Worm (Caenorhabditis elegans) whole organism, L2 larva: Measurements from ENCODE around the gene ubh-2.

ENCODE experiments used
- C34F6.9 ChIP-seq: fragments of 150-350 bp; optimal IDR thresholded peaks from 2 replicates; lab custom pipeline; 2014; ENCODE audit warnings: missing biosample characterization, missing genetic modification characterization
- F13H6.1 ChIP-seq: sonication (generic microtip); optimal IDR thresholded peaks from 2 replicates; lab custom pipeline; 2016; ENCODE audit warnings: missing genetic modification characterization, missing compliant biosample characterization
- R02D3.7 ChIP-seq: fragments of 150-350 bp; optimal IDR thresholded peaks from 2 replicates; lab custom pipeline; 2014; ENCODE audit warnings: missing biosample characterization, missing genetic modification characterization
- alr-1 ChIP-seq: fragments of 150-350 bp; optimal IDR thresholded peaks from 2 replicates; lab custom pipeline; 2014; ENCODE audit warnings: missing biosample characterization, missing genetic modification characterization
- ama-1 ChIP-seq: fragments of 150-350 bp; optimal IDR thresholded peaks from 2 replicates; lab custom pipeline; 2018; ENCODE audit warnings: inconsistent platforms
- blmp-1 ChIP-seq: sonication (generic microtip); optimal IDR thresholded peaks from 2 replicates; lab custom pipeline; 2017; ENCODE audit warnings: missing genetic modification characterization, mild to moderate bottlenecking, missing compliant biosample characterization, antibody characterized with exemption, moderate library complexity; ENCODE audit not compliant: insufficient read depth
- ceh-16 ChIP-seq: fragments of 150-350 bp; optimal IDR thresholded peaks from 2 replicates; lab custom pipeline; 2014; ENCODE audit warnings: missing biosample characterization, missing genetic modification characterization
- ceh-82 ChIP-seq: fragments of 150-350 bp; optimal IDR thresholded peaks from 2 replicates; lab custom pipeline; 2014; ENCODE audit warnings: missing biosample characterization, missing genetic modification characterization
- crh-2 ChIP-seq: sonication (generic microtip); optimal IDR thresholded peaks from 2 replicates; lab custom pipeline; 2017; ENCODE audit warnings: missing biosample characterization, missing genetic modification characterization
- egl-27 ChIP-seq: sonication (generic microtip); optimal IDR thresholded peaks from 3 replicates; lab custom pipeline; 2017; ENCODE audit warnings: missing biosample characterization, missing genetic modification reagents, missing genetic modification characterization
- elt-1 ChIP-seq: fragments of 150-350 bp; optimal IDR thresholded peaks from 2 replicates; lab custom pipeline; 2014; ENCODE audit warnings: missing biosample characterization, missing genetic modification characterization
- elt-3 ChIP-seq: sonication (generic microtip); optimal IDR thresholded peaks from 2 replicates; lab custom pipeline; 2017; ENCODE audit warnings: missing biosample characterization, missing genetic modification characterization
- fos-1 ChIP-seq: fragments of 150-350 bp; optimal IDR thresholded peaks from 2 replicates; lab custom pipeline; 2014; ENCODE audit warnings: missing biosample characterization, missing genetic modification characterization
- gmeb-1 ChIP-seq: fragments of 150-350 bp; optimal IDR thresholded peaks from 2 replicates; lab custom pipeline; 2014; ENCODE audit warnings: missing biosample characterization, missing genetic modification characterization
- lin-11 ChIP-seq: fragments of 150-350 bp; sonication (generic microtip); optimal IDR thresholded peaks from 2 replicates; lab custom pipeline; 2014; ENCODE audit warnings: missing biosample characterization, missing genetic modification characterization, inconsistent platforms, mixed read lengths
- lin-13 ChIP-seq: fragments of 150-350 bp; optimal IDR thresholded peaks from 2 replicates; lab custom pipeline; 2014; ENCODE audit warnings: missing biosample characterization, missing genetic modification reagents, missing genetic modification characterization
- lin-39 ChIP-seq: fragments of 150-350 bp; optimal IDR thresholded peaks from 2 replicates; lab custom pipeline; 2014; ENCODE audit warnings: missing biosample characterization, missing genetic modification reagents, missing genetic modification characterization
- lsy-2 ChIP-seq, 2 experiments: fragments of 150-350 bp in 1 of 2; sonication (generic microtip) in 1 of 2; optimal IDR thresholded peaks; 2 replicates each; lab custom pipeline; 2014 to 2017; ENCODE audit warnings: missing biosample characterization in 2 of 2, missing genetic modification characterization in 2 of 2
- mab-5 ChIP-seq: fragments of 150-350 bp; optimal IDR thresholded peaks from 2 replicates; lab custom pipeline; 2014; ENCODE audit warnings: missing biosample characterization, missing genetic modification characterization
- mbf-1 ChIP-seq: sonication (generic microtip); optimal IDR thresholded peaks from 2 replicates; lab custom pipeline; 2017; ENCODE audit warnings: missing biosample characterization, missing genetic modification characterization
- mdl-1 ChIP-seq, 2 experiments: fragments of 150-350 bp in 1 of 2; sonication (generic microtip) in 1 of 2; optimal IDR thresholded peaks; 2 replicates each; lab custom pipeline; 2017; ENCODE audit warnings: missing biosample characterization in 2 of 2, missing genetic modification characterization in 2 of 2
- nhr-10 ChIP-seq: sonication (generic microtip); optimal IDR thresholded peaks from 2 replicates; lab custom pipeline; 2017; ENCODE audit warnings: missing biosample characterization, missing genetic modification characterization
- nhr-11 ChIP-seq: fragments of 150-350 bp; optimal IDR thresholded peaks from 2 replicates; lab custom pipeline; 2014; ENCODE audit warnings: missing biosample characterization, missing genetic modification characterization
- nhr-129 ChIP-seq: fragments of 150-350 bp; optimal IDR thresholded peaks from 2 replicates; lab custom pipeline; 2014; ENCODE audit warnings: missing biosample characterization, missing genetic modification characterization
- nhr-237 ChIP-seq: fragments of 150-350 bp; optimal IDR thresholded peaks from 2 replicates; lab custom pipeline; 2014; ENCODE audit warnings: missing biosample characterization, missing genetic modification characterization
- nhr-6 ChIP-seq: fragments of 150-350 bp; optimal IDR thresholded peaks from 2 replicates; lab custom pipeline; 2014; ENCODE audit warnings: missing biosample characterization, missing genetic modification characterization
- sem-4 ChIP-seq: fragments of 150-350 bp; optimal IDR thresholded peaks from 2 replicates; lab custom pipeline; 2014; ENCODE audit warnings: missing biosample characterization, missing genetic modification reagents, missing genetic modification characterization
- sma-3 ChIP-seq: sonication (generic microtip); optimal IDR thresholded peaks from 2 replicates; lab custom pipeline; 2016; ENCODE audit warnings: missing genetic modification reagents, missing genetic modification characterization, missing compliant biosample characterization
- sma-9 ChIP-seq, 2 experiments: fragments of 150-350 bp in 1 of 2; sonication (generic microtip) in 1 of 2; optimal IDR thresholded peaks; 2 replicates each; lab custom pipeline; 2014 to 2016; ENCODE audit warnings: missing genetic modification characterization in 2 of 2, mild to moderate bottlenecking in 1 of 2, missing biosample characterization in 1 of 2, missing compliant biosample characterization in 1 of 2, missing genetic modification reagents in 1 of 2, moderate library complexity in 1 of 2
- snpc-4 ChIP-seq: fragments of 150-350 bp; optimal IDR thresholded peaks from 2 replicates; lab custom pipeline; 2014; ENCODE audit warnings: missing biosample characterization, missing genetic modification characterization
- unc-39 ChIP-seq: fragments of 150-350 bp; optimal IDR thresholded peaks from 2 replicates; lab custom pipeline; 2014; ENCODE audit warnings: missing biosample characterization, missing genetic modification characterization
- unc-55 ChIP-seq: fragments of 150-350 bp; sonication (generic microtip); optimal IDR thresholded peaks from 3 replicates; lab custom pipeline; 2014; ENCODE audit warnings: missing biosample characterization, missing genetic modification reagents, missing genetic modification characterization
- unc-62 ChIP-seq: fragments of 150-350 bp; optimal IDR thresholded peaks from 2 replicates; lab custom pipeline; 2014; ENCODE audit warnings: missing biosample characterization, missing genetic modification reagents, missing genetic modification characterization
- zag-1 ChIP-seq: fragments of 150-350 bp; optimal IDR thresholded peaks from 2 replicates; lab custom pipeline; 2014; ENCODE audit warnings: missing biosample characterization, missing genetic modification characterization
- ztf-1 ChIP-seq: fragments of 200-800 bp; sonication (Bioruptor generic); conservative IDR thresholded peaks from 2 replicates; pipeline ENCODE4 v1.3.6; 2022; ENCODE audit warnings: missing genetic modification characterization, missing compliant biosample characterization
- ztf-11 ChIP-seq: sonication (generic microtip); optimal IDR thresholded peaks from 2 replicates; lab custom pipeline; 2017; ENCODE audit warnings: missing biosample characterization, missing genetic modification characterization

Gene ubh-2

DNA sequence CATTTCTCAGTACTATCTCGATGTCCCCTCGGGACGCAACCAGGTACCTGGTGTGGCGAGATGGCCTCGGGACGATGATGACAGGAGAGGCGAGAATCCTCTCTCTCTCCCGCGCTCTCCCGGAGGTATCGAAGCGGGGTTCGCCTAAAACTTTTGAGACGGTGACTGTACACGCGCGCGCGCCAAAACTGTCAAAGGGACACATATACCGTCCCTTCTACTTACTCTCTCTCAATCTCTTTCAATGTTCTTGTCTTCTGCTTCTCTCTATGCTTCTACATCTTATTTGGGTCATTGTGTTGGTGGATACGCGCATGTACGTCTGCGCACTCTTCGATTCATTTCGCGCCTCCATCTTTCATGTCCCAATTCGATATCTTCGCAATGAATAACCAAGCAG lies 32.3 kb upstream of the ubh-2 start (continued):
- TF ChIP-seq blmp-1 (tag; lab: Kevin White, UChicago) = no peak
- no peak for TF ChIP-seq ztf-11 (tag; lab: Kevin White, UChicago)
- no peak for TF ChIP-seq elt-1 (tag; lab: Kevin White, UChicago)
- peak; percentile 25 for TF ChIP-seq fos-1 (tag; lab: Kevin White, UChicago)
- TF ChIP-seq lin-11 (tag; lab: Kevin White, UChicago) = no peak
- no peak for TF ChIP-seq egl-27 (tag; lab: Kevin White, UChicago)
- no peak for TF ChIP-seq nhr-6 (tag; lab: Kevin White, UChicago)

DNA sequence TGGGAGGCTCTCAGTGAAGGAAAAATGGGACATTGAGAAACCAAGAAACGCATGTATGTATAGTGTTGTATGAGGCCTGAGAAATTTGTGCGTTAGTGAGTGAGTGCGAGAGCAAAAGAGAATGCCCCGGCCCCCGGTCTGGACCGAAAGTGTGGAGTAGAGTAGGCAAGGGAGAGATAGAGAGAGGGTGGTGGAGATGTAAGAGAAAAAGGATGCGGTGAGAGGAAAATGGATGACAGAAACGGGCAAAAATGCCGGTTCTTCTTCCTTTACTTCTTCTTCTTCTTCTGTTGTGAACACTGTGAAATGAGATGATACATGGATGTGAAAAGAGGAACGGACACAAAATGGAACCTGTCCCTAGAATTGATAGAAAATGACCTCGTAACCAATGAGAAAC lies 28.7 kb upstream of the ubh-2 start:
- TF ChIP-seq C34F6.9 (tag; lab: Kevin White, UChicago) (peak; percentile 30), sma-3 (GFP tag; lab: Kevin White, UChicago) (no peak), unc-55 (GFP tag; lab: Kevin White, UChicago) (peak; percentile 7), nhr-11 (tag; lab: Kevin White, UChicago) (no peak), lin-13 (GFP tag; lab: Kevin White, UChicago) (no peak), sma-9 (GFP tag; optimal IDR thresholded peaks at IDR 0.05; lab: Kevin White, UChicago) (no peak), sma-9 (tag; optimal IDR thresholded peaks at IDR 0.05; lab: Kevin White, UChicago) (no peak), ama-1 (lab: Kevin White, UChicago) (no peak), F13H6.1 (tag; lab: Kevin White, UChicago) (peak; percentile 30), mbf-1 (tag; lab: Kevin White, UChicago) (no peak), fos-1 (tag; lab: Kevin White, UChicago) (peak; percentile 5), ztf-1 (GFP tag; lab: Robert Waterston, UW) (no peak), mab-5 (tag; lab: Kevin White, UChicago) (no peak), gmeb-1 (no peak), unc-39 (tag; lab: Kevin White, UChicago) (no peak), elt-3 (tag; lab: Kevin White, UChicago) (no peak), egl-27 (tag; lab: Kevin White, UChicago) (no peak), lin-11 (tag; lab: Kevin White, UChicago) (no peak), crh-2 (tag; lab: Kevin White, UChicago) (peak; percentile 16), ceh-16 (tag; lab: Kevin White, UChicago) (no peak), lsy-2 (tag; optimal IDR thresholded peaks at IDR 0.05; lab: Kevin White, UChicago) (peak in 1 of 2 experiments; percentile 12), nhr-129 (tag; lab: Kevin White, UChicago) (peak; percentile 29), zag-1 (no peak), snpc-4 (no peak)

DNA sequence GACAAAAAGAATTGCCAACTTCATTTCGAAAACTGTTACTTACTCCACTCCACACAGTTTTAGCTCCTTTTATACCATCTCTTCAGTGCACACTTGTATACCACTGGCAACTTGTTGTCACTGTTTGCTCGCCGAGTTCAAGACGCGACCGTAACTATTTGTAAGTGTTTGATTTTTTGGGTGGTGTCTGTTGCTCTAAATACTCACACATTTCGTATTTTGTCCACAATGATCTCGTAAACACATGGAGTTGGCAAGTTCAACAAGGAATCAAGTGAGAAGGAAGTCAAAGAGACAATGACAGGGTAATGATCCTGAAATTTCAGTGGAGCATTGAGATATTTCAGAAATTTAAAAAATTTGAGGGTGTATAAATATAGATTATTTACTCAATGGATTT lies 23.4 kb upstream of the ubh-2 start, which contains the start of gene hpo-26:
Gene hpo-26 (minus strand): TSS at position 31 of the 400 bp plus-strand sequence.
- TF ChIP-seq elt-3 (tag; lab: Kevin White, UChicago) (no peak), egl-27 (tag; lab: Kevin White, UChicago) (no peak), unc-62 (no peak), sma-3 (GFP tag; lab: Kevin White, UChicago) (no peak), lin-39 (tag; lab: Kevin White, UChicago) (no peak), nhr-129 (tag; lab: Kevin White, UChicago) (peak; percentile 39), nhr-11 (tag; lab: Kevin White, UChicago) (no peak), F13H6.1 (tag; lab: Kevin White, UChicago) (peak; percentile 70), sem-4 (no peak), mdl-1 (tag; optimal IDR thresholded peaks at IDR 0.05; lab: Kevin White, UChicago) (no peak), ztf-11 (tag; lab: Kevin White, UChicago) (no peak), lsy-2 (tag; optimal IDR thresholded peaks at IDR 0.05; lab: Kevin White, UChicago) (no peak), R02D3.7 (tag; lab: Kevin White, UChicago) (no peak), gmeb-1 (no peak), ceh-16 (tag; lab: Kevin White, UChicago) (no peak), sma-9 (GFP tag; optimal IDR thresholded peaks at IDR 0.05; lab: Kevin White, UChicago) (peak; percentile 22), sma-9 (tag; optimal IDR thresholded peaks at IDR 0.05; lab: Kevin White, UChicago) (no peak), elt-1 (tag; lab: Kevin White, UChicago) (no peak), crh-2 (tag; lab: Kevin White, UChicago) (no peak)

DNA sequence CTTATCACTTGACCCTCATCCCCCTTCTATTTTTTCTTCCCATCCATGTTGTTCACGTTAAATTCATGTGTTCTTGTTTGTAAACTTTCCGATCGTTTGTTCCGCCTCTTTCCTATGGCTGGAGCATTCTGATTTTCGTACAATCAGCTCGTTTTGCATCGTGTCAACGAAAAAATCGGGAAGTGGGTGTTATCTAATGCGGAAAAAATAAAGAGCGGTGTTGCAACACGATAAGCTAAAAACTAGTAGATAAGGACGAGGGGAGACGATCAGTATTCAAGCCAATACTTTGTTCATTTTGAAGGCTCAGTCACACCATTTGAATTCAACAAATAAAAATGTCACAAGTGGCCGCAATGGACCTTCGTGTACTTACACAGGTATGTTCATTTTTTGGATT lies 15.1 kb upstream of the ubh-2 start, which contains the start of gene acs-1:
Gene acs-1 (plus strand): TSS at position 233 of the 400 bp plus-strand sequence.
- TF ChIP-seq fos-1 (tag; lab: Kevin White, UChicago) = peak; percentile 82
- no peak for TF ChIP-seq nhr-237 (tag; lab: Kevin White, UChicago)
- peak; percentile 19 for TF ChIP-seq egl-27 (tag; lab: Kevin White, UChicago)
- TF ChIP-seq ceh-82 (tag; lab: Kevin White, UChicago) = no peak
- no peak for TF ChIP-seq ceh-16 (tag; lab: Kevin White, UChicago)
- no peak for TF ChIP-seq lin-13 (GFP tag; lab: Kevin White, UChicago)
- TF ChIP-seq alr-1 (tag; lab: Kevin White, UChicago) = no peak
- TF ChIP-seq R02D3.7 (tag; lab: Kevin White, UChicago) = no peak
- no peak for TF ChIP-seq nhr-6 (tag; lab: Kevin White, UChicago)
- TF ChIP-seq mab-5 (tag; lab: Kevin White, UChicago) = no peak
- no peak for TF ChIP-seq elt-3 (tag; lab: Kevin White, UChicago)
- no peak for TF ChIP-seq nhr-10
